Fruit fly (Drosophila melanogaster) whole organism, embryonic: ENCODE data around the gene CG12728.

Experiments
- Awh ChIP-seq: fragments of 200-800 bp; sonication (Bioruptor generic); IDR thresholded peaks from 2 replicates; pipeline ENCODE4, ENCODE4 v1.3.6; 2022; ENCODE audit warnings: missing biosample characterization, missing genetic modification characterization
- BEAF-32 ChIP-seq: fragments of 200-800 bp; sonication (Bioruptor generic); optimal IDR thresholded peaks from 3 replicates; lab custom pipeline; 2017; ENCODE audit warnings: missing biosample characterization, missing genetic modification characterization, mild to moderate bottlenecking, moderate library complexity, missing genetic modification reagents
- Bdp1 ChIP-seq: fragments of 200-800 bp; sonication (Bioruptor generic); optimal IDR thresholded peaks from 3 replicates; lab custom pipeline; 2016; ENCODE audit warnings: missing biosample characterization, missing genetic modification characterization
- Bteb2 ChIP-seq: fragments of 200-800 bp; sonication (Bioruptor generic); optimal IDR thresholded peaks from 2 replicates; lab custom pipeline; 2016; ENCODE audit warnings: missing biosample characterization, missing genetic modification characterization
- CG10147 ChIP-seq: fragments of 200-800 bp; sonication (Bioruptor generic); optimal IDR thresholded peaks from 2 replicates; lab custom pipeline; 2019; ENCODE audit warnings: missing biosample characterization, mild to moderate bottlenecking, missing genetic modification characterization, moderate library complexity
- CG11398 ChIP-seq: fragments of 200-800 bp; sonication (Bioruptor generic); optimal IDR thresholded peaks from 2 replicates; lab custom pipeline; 2016; ENCODE audit warnings: missing biosample characterization, missing genetic modification characterization
- CG11695 ChIP-seq: fragments of 200-800 bp; sonication (Bioruptor generic); IDR thresholded peaks from 3 replicates; pipeline ENCODE4 v1.3.6; 2022; ENCODE audit warnings: missing biosample characterization, missing genetic modification characterization
- CG12104 ChIP-seq: fragments of 200-800 bp; sonication (Bioruptor generic); optimal IDR thresholded peaks from 3 replicates; lab custom pipeline; 2016; ENCODE audit warnings: missing biosample characterization, missing genetic modification characterization
- CG12659 ChIP-seq: fragments of 200-800 bp; sonication (Bioruptor generic); optimal IDR thresholded peaks from 3 replicates; lab custom pipeline; 2017; ENCODE audit warnings: mild to moderate bottlenecking, missing biosample characterization, missing genetic modification reagents, missing genetic modification characterization
- CG13287 ChIP-seq: fragments of 200-800 bp; sonication (Bioruptor generic); IDR thresholded peaks from 2 replicates; pipeline ENCODE4 v1.3.6; 2022; ENCODE audit warnings: missing biosample characterization, missing genetic modification characterization; ENCODE audit not compliant: partially characterized antibody
- CG13296 ChIP-seq: fragments of 200-800 bp; sonication (Bioruptor generic); optimal IDR thresholded peaks from 3 replicates; lab custom pipeline; 2018; ENCODE audit warnings: missing biosample characterization, mild to moderate bottlenecking, missing genetic modification characterization
- CG13775 ChIP-seq: fragments of 200-800 bp; sonication (Bioruptor generic); optimal IDR thresholded peaks from 3 replicates; lab custom pipeline; 2017; ENCODE audit warnings: missing biosample characterization, mild to moderate bottlenecking, missing genetic modification characterization
- CG14014 ChIP-seq: fragments of 200-800 bp; sonication (Bioruptor generic); IDR thresholded peaks from 2 replicates; pipeline ENCODE4 v1.3.6; 2022; ENCODE audit warnings: missing biosample characterization, missing genetic modification characterization
- CG14860 ChIP-seq: fragments of 200-800 bp; sonication (Bioruptor generic); IDR thresholded peaks from 3 replicates; pipeline ENCODE4 v1.3.6; 2022; ENCODE audit warnings: missing biosample characterization, missing genetic modification characterization; ENCODE audit not compliant: partially characterized antibody
- CG14965 ChIP-seq: fragments of 200-800 bp; sonication (Bioruptor generic); optimal IDR thresholded peaks from 2 replicates; lab custom pipeline; 2016; ENCODE audit warnings: missing biosample characterization, missing genetic modification characterization, borderline replicate concordance
- CG17328 ChIP-seq: fragments of 200-800 bp; sonication (Bioruptor generic); IDR thresholded peaks from 2 replicates; pipeline ENCODE4 v1.3.6; 2022; ENCODE audit warnings: missing biosample characterization, missing genetic modification characterization
- CG17912 ChIP-seq: fragments of 200-800 bp; sonication (Bioruptor generic); optimal IDR thresholded peaks from 2 replicates; lab custom pipeline; 2018; ENCODE audit warnings: missing biosample characterization, mild to moderate bottlenecking, missing genetic modification characterization
- CG18599 ChIP-seq: fragments of 200-800 bp; sonication (Bioruptor generic); optimal IDR thresholded peaks from 3 replicates; lab custom pipeline; 2017; ENCODE audit warnings: missing biosample characterization, missing genetic modification characterization, mild to moderate bottlenecking, moderate library complexity, missing genetic modification reagents
- CG2202 ChIP-seq: fragments of 200-800 bp; sonication (Bioruptor generic); optimal IDR thresholded peaks from 2 replicates; lab custom pipeline; 2018; ENCODE audit warnings: missing biosample characterization, mild to moderate bottlenecking, missing genetic modification characterization
- CG34224 ChIP-seq: fragments of 200-800 bp; sonication (Bioruptor generic); IDR thresholded peaks from 3 replicates; pipeline ENCODE4 v1.3.6; 2022; ENCODE audit warnings: missing biosample characterization, missing genetic modification characterization; ENCODE audit not compliant: partially characterized antibody
- CG34422 ChIP-seq: fragments of 200-800 bp; sonication (Bioruptor generic); IDR thresholded peaks from 3 replicates; pipeline ENCODE4 v1.3.6; 2022; ENCODE audit warnings: missing biosample characterization, missing genetic modification characterization
- CG3726 ChIP-seq: fragments of 200-800 bp; sonication (Bioruptor generic); IDR thresholded peaks from 3 replicates; pipeline ENCODE4, ENCODE4 v1.3.6; 2022; ENCODE audit warnings: missing biosample characterization, missing genetic modification characterization
- CG7963 ChIP-seq: fragments of 200-800 bp; sonication (Bioruptor generic); IDR thresholded peaks from 3 replicates; pipeline ENCODE4 v1.3.6; 2022; ENCODE audit warnings: missing biosample characterization, missing genetic modification characterization; ENCODE audit not compliant: partially characterized antibody
- CG8478 ChIP-seq: fragments of >200 bp; optimal IDR thresholded peaks from 2 replicates; lab custom pipeline; 2018
- CG9727 ChIP-seq: fragments of 200-800 bp; sonication (Bioruptor generic); optimal IDR thresholded peaks from 3 replicates; lab custom pipeline; 2017; ENCODE audit warnings: missing biosample characterization, mild to moderate bottlenecking, missing genetic modification characterization
- Dll ChIP-seq: fragments of 200-800 bp; sonication (Bioruptor generic); IDR thresholded peaks from 4 replicates; pipeline ENCODE4 v1.3.6; 2022; ENCODE audit warnings: missing biosample characterization, missing genetic modification characterization; ENCODE audit not compliant: partially characterized antibody
- HHEX ChIP-seq: fragments of 200-800 bp; sonication (Bioruptor generic); optimal IDR thresholded peaks from 3 replicates; lab custom pipeline; 2017; ENCODE audit warnings: missing biosample characterization, mild to moderate bottlenecking, missing genetic modification characterization, missing genetic modification reagents
- Hmx ChIP-seq: fragments of 200-800 bp; sonication (Bioruptor generic); optimal IDR thresholded peaks from 2 replicates; lab custom pipeline; 2016; ENCODE audit warnings: missing biosample characterization, missing genetic modification characterization
- Myb ChIP-seq: fragments of 200-800 bp; sonication (Bioruptor generic); optimal IDR thresholded peaks from 2 replicates; lab custom pipeline; 2016; ENCODE audit warnings: missing biosample characterization, missing genetic modification characterization
- NFAT ChIP-seq: fragments of 200-800 bp; sonication (Bioruptor generic); IDR thresholded peaks from 2 replicates; pipeline ENCODE4 v1.3.6; 2022; ENCODE audit warnings: missing biosample characterization, missing genetic modification characterization
- Ptx1 ChIP-seq: fragments of 200-800 bp; sonication (Bioruptor generic); IDR thresholded peaks from 2 replicates; pipeline ENCODE4 v1.3.6; 2022; ENCODE audit warnings: missing biosample characterization, missing genetic modification characterization
- ab ChIP-seq: fragments of 200-800 bp; sonication (Bioruptor generic); optimal IDR thresholded peaks from 2 replicates; lab custom pipeline; 2016; ENCODE audit warnings: missing biosample characterization, missing genetic modification characterization
- bab2 ChIP-seq: fragments of 200-800 bp; sonication (Bioruptor generic); optimal IDR thresholded peaks from 2 replicates; lab custom pipeline; 2016; ENCODE audit warnings: missing biosample characterization, missing genetic modification characterization
- bbx ChIP-seq: fragments of 200-800 bp; sonication (Bioruptor generic); IDR thresholded peaks from 2 replicates; pipeline ENCODE4 v1.3.6; 2022; ENCODE audit warnings: missing biosample characterization, missing genetic modification characterization; ENCODE audit not compliant: partially characterized antibody
- bigmax ChIP-seq: fragments of 200-800 bp; sonication (Bioruptor generic); optimal IDR thresholded peaks from 2 replicates; lab custom pipeline; 2018; ENCODE audit warnings: missing biosample characterization, mild to moderate bottlenecking, missing genetic modification characterization
- corto ChIP-seq: fragments of 200-800 bp; sonication (Bioruptor generic); optimal IDR thresholded peaks from 2 replicates; lab custom pipeline; 2016; ENCODE audit warnings: missing biosample characterization, mild to moderate bottlenecking, missing genetic modification characterization, moderate library complexity
- dimm ChIP-seq: fragments of 200-800 bp; sonication (Bioruptor generic); IDR thresholded peaks from 2 replicates; pipeline ENCODE4 v1.3.6; 2022; ENCODE audit warnings: missing biosample characterization, missing genetic modification characterization
- dysf ChIP-seq: fragments of 200-800 bp; sonication (Bioruptor generic); IDR thresholded peaks from 3 replicates; pipeline ENCODE4 v1.3.6; 2022; ENCODE audit warnings: missing biosample characterization, missing genetic modification characterization
- emc ChIP-seq: fragments of 200-800 bp; sonication (Bioruptor generic); optimal IDR thresholded peaks from 2 replicates; lab custom pipeline; 2016; ENCODE audit warnings: missing biosample characterization, missing genetic modification characterization
- eyg ChIP-seq: fragments of 200-800 bp; sonication (Bioruptor generic); optimal IDR thresholded peaks from 3 replicates; lab custom pipeline; 2016; ENCODE audit warnings: missing biosample characterization, missing genetic modification characterization
- hb ChIP-seq: fragments of 200-800 bp; sonication (Bioruptor generic); IDR thresholded peaks from 3 replicates; pipeline ENCODE4 v1.3.6; 2022; ENCODE audit warnings: missing biosample characterization, missing genetic modification characterization; ENCODE audit not compliant: partially characterized antibody
- luna ChIP-seq: fragments of 200-800 bp; sonication (Bioruptor generic); optimal IDR thresholded peaks from 2 replicates; lab custom pipeline; 2016; ENCODE audit warnings: missing biosample characterization, missing genetic modification characterization
- prd ChIP-seq, 3 experiments: fragments of >200 bp in 2 of 3; fragments of 200-800 bp in 1 of 3; sonication (Bioruptor generic) in 1 of 3; optimal IDR thresholded peaks in 2 of 3; IDR thresholded peaks in 1 of 3; 2 replicates in 2 of 3; 3 replicates in 1 of 3; pipeline versions ENCODE4 v1.3.6 to Lab custom; 2017 to 2022; ENCODE audit warnings: missing biosample characterization in 1 of 3, missing genetic modification characterization in 1 of 3
- pzg ChIP-seq: fragments of 200-800 bp; sonication (Bioruptor generic); optimal IDR thresholded peaks from 3 replicates; lab custom pipeline; 2018; ENCODE audit warnings: missing biosample characterization, mild to moderate bottlenecking, missing genetic modification characterization, moderate library complexity
- scrt ChIP-seq: fragments of 200-800 bp; sonication (Bioruptor generic); optimal IDR thresholded peaks from 2 replicates; lab custom pipeline; 2018; ENCODE audit warnings: missing biosample characterization, mild to moderate bottlenecking, missing genetic modification characterization, moderate library complexity
- sd ChIP-seq: fragments of 200-800 bp; sonication (Bioruptor generic); optimal IDR thresholded peaks from 3 replicates; lab custom pipeline; 2018; ENCODE audit warnings: missing biosample characterization, mild to moderate bottlenecking, missing genetic modification characterization, moderate library complexity
- seq ChIP-seq: fragments of 200-800 bp; sonication (Bioruptor generic); IDR thresholded peaks from 2 replicates; pipeline ENCODE4 v1.3.6; 2022; ENCODE audit warnings: missing biosample characterization, missing genetic modification characterization
- tgo ChIP-seq: fragments of 200-800 bp; sonication (Bioruptor generic); IDR thresholded peaks from 3 replicates; pipeline ENCODE4 v1.3.6; 2022; ENCODE audit warnings: missing biosample characterization, missing genetic modification characterization
- tll ChIP-seq, 2 experiments: fragments of 200-800 bp in 1 of 2; fragments of >200 bp in 1 of 2; sonication (Bioruptor generic) in 1 of 2; optimal IDR thresholded peaks; 2 replicates each; lab custom pipeline; 2017 to 2019; ENCODE audit warnings: missing biosample characterization in 2 of 2, missing genetic modification characterization in 2 of 2, mild to moderate bottlenecking in 1 of 2, moderate library complexity in 1 of 2
- wor ChIP-seq: fragments of 200-800 bp; sonication (Bioruptor generic); IDR thresholded peaks from 2 replicates; pipeline ENCODE4 v1.3.6; 2022; ENCODE audit warnings: missing biosample characterization, missing genetic modification characterization

Gene CG12728

DNA sequence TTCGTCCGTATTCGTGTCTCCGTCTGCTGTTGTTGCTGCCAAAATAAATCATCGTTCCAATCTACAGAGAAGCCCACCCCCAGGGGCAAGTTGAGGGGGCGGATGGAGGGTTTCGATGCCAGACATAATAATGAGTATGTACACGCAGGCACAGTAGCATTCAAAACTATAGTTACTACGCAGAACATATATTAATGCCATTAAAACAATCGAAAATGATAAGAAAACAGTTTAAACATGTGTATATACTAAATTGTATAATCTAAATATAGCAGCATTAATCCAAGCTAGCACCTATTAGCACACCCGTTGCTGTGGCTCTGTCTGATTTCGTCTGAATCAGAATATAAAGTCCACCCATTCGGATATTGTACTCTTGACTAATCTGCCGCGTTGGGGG is 38.5 kb downstream of the CG12728 start (continued):
- TF ChIP-seq CG13775 (GFP tag; lab: Kevin White, UChicago) (peak; percentile 40), scrt (GFP tag; lab: Kevin White, UChicago) (peak; percentile 67), CG7963 (GFP tag; lab: Robert Waterston, UW) (no peak), CG11695 (GFP tag; lab: Robert Waterston, UW) (peak; percentile 87), wor (GFP tag; lab: Robert Waterston, UW) (0 out of 2 replicates have a peak, but pooled peaks have one; percentile 30), CG11398 (GFP tag; lab: Kevin White, UChicago) (peak; percentile 15), Awh (GFP tag; lab: Robert Waterston, UW) (peak; percentile 61; the same call in 1 of the 2 replicates), emc (GFP tag; lab: Kevin White, UChicago) (no peak), bbx (GFP tag; lab: Robert Waterston, UW) (no peak), CG12104 (peak; percentile 44), Bdp1 (GFP tag; lab: Kevin White, UChicago) (no peak), NFAT (peak; percentile 79), pzg (GFP tag; lab: Kevin White, UChicago) (no peak), Hmx (GFP tag; lab: Kevin White, UChicago) (peak; percentile 15), HHEX (peak; percentile 51), CG2202 (no peak), Myb (GFP tag; lab: Kevin White, UChicago) (peak; percentile 24), ab (GFP tag; lab: Kevin White, UChicago) (no peak), CG14014 (peak; percentile 83), CG8478 (lab: Kevin White, UChicago) (no peak), dysf (GFP tag; lab: Robert Waterston, UW) (peak; percentile 89), Dll (no peak), hb (no peak), CG10147 (GFP tag; lab: Kevin White, UChicago) (peak; percentile 68), CG17912 (GFP tag; lab: Kevin White, UChicago) (no peak), luna (GFP tag; lab: Kevin White, UChicago) (no peak), CG14965 (GFP tag; lab: Kevin White, UChicago) (no peak), Bteb2 (GFP tag; lab: Kevin White, UChicago) (peak; percentile 55), CG9727 (GFP tag; lab: Kevin White, UChicago) (peak; percentile 52), dimm (GFP tag; lab: Robert Waterston, UW) (0 out of 2 replicates have a peak, but pooled peaks have one; percentile 21), CG13296 (GFP tag; lab: Kevin White, UChicago) (peak; percentile 72), bigmax (GFP tag; lab: Kevin White, UChicago) (no peak), CG12659 (GFP tag; lab: Kevin White, UChicago) (peak; percentile 66), sd (tag; lab: Kevin White, UChicago) (peak; percentile 23), CG3726 (GFP tag; lab: Robert Waterston, UW) (peak; percentile 66; the same call in 2 of the 3 replicates), tll (GFP tag; optimal IDR thresholded peaks at IDR 0.05; lab: Kevin White, UChicago) (no peak), seq (GFP tag; lab: Robert Waterston, UW) (peak; percentile 84), prd (optimal IDR thresholded peaks at IDR 0.05; lab: Kevin White, UChicago) (no peak), prd (GFP tag; IDR thresholded peaks at IDR 0.05; lab: Robert Waterston, UW) (peak; percentile 81), Ptx1 (peak; percentile 82), CG34224 (GFP tag; lab: Robert Waterston, UW) (no peak), eyg (no peak), CG34422 (peak; percentile 78), CG18599 (peak; percentile 84), corto (peak; percentile 66), CG17328 (GFP tag; lab: Robert Waterston, UW) (peak; percentile 77), CG13287 (no peak), tgo (GFP tag; lab: Robert Waterston, UW) (peak; percentile 81), bab2 (GFP tag; lab: Kevin White, UChicago) (peak; percentile 67), BEAF-32 (no peak), CG14860 (GFP tag; lab: Robert Waterston, UW) (no peak)
